Worm (Caenorhabditis elegans) whole organism, L4 larva: Measurements from ENCODE around the gene K02G10.15.

Experiments
- jun-1 ChIP-seq: fragments of 150-350 bp; optimal IDR thresholded peaks from 2 replicates; lab custom pipeline; 2014; ENCODE audit warnings: missing biosample characterization, missing genetic modification reagents, missing genetic modification characterization
- lin-13 ChIP-seq: fragments of 150-350 bp; optimal IDR thresholded peaks from 2 replicates; lab custom pipeline; 2014; ENCODE audit warnings: missing biosample characterization, missing genetic modification reagents, missing genetic modification characterization
- nhr-76 ChIP-seq: fragments of 150-350 bp; optimal IDR thresholded peaks from 2 replicates; lab custom pipeline; 2014; ENCODE audit warnings: missing biosample characterization, missing genetic modification characterization
- spr-1 ChIP-seq: sonication (generic microtip); optimal IDR thresholded peaks from 2 replicates; lab custom pipeline; 2016; ENCODE audit warnings: mild to moderate bottlenecking, missing genetic modification characterization, missing compliant biosample characterization
- unc-62 ChIP-seq, 3 experiments: fragments of 150-350 bp in 1 of 3; sonication (generic microtip); optimal IDR thresholded peaks in 2 of 3; peaks in 1 of 3; 1 replicate in 1 of 3; 2 replicates in 2 of 3; lab custom pipeline; 2014 to 2017; ENCODE audit warnings: missing biosample characterization in 3 of 3, missing genetic modification characterization in 3 of 3, missing genetic modification reagents in 3 of 3, missing genotype in 1 of 3
- zfp-2 ChIP-seq: sonication (generic microtip); optimal IDR thresholded peaks from 2 replicates; lab custom pipeline; 2016; ENCODE audit warnings: mild to moderate bottlenecking, missing genetic modification characterization, missing compliant biosample characterization

DNA sequence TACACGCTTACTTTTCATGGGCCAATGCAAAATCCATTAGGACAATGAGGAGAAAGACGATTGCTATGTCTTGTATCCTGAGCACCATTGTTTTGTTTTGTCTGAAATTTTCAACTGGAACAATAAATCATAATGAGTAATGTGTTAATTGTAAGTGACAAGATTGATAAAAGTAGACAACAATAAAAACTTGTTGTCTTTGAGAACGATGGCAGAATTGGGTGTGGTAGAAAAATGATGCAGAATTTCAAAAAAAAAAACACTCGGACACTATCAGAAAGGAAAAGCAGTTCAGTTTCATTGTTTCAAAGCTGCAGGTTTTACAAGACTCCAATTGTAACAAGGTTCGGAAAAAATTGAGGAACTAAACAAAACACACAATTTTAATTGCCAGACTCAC, at the start of gene K02G10.15:
- TF ChIP-seq zfp-2 (tag; lab: Kevin White, UChicago) (no peak), spr-1 (tag; lab: Kevin White, UChicago) (no peak), nhr-76 (tag; lab: Kevin White, UChicago) (no peak), unc-62 (GFP tag; optimal IDR thresholded peaks at IDR 0.05 in 1 of 2; lab: Kevin White, UChicago) (no peak), unc-62 (tag; optimal IDR thresholded peaks at IDR 0.05; lab: Kevin White, UChicago) (no peak), lin-13 (no peak), jun-1 (tag; lab: Kevin White, UChicago) (no peak)
